Worm (Caenorhabditis elegans) whole organism, midembryonic: ENCODE results near the gene cpt-1.

ENCODE experiments used
- cog-1 ChIP-seq: sonication (generic microtip); optimal IDR thresholded peaks from 2 replicates; lab custom pipeline; 2016; ENCODE audit warnings: missing genetic modification characterization, missing compliant biosample characterization
- flt-1 ChIP-seq: fragments of 200-800 bp; sonication (Bioruptor generic); IDR thresholded peaks from 2 replicates; pipeline ENCODE4 v1.3.6; 2022; ENCODE audit warnings: missing genetic modification characterization, missing compliant biosample characterization
- med-1 ChIP-seq: sonication (generic microtip); optimal IDR thresholded peaks from 2 replicates; lab custom pipeline; 2017; ENCODE audit warnings: missing genetic modification characterization, mild to moderate bottlenecking, missing compliant biosample characterization, antibody characterized with exemption, missing genetic modification reagents; ENCODE audit not compliant: insufficient read depth
- ztf-23 ChIP-seq: fragments of 200-800 bp; sonication (Bioruptor generic); IDR thresholded peaks from 2 replicates; pipeline ENCODE4 v1.3.6; 2022; ENCODE audit warnings: missing genetic modification reagents, missing genetic modification characterization, missing compliant biosample characterization
- ztf-29 ChIP-seq: fragments of 200-800 bp; sonication (Bioruptor generic); IDR thresholded peaks from 2 replicates; pipeline ENCODE4 v1.3.6; 2022; ENCODE audit warnings: missing genetic modification reagents, missing genetic modification characterization, missing compliant biosample characterization

ce11 chrII:12823437-12823836 is 27.2 kb upstream of the cpt-1 start, which contains the start of gene Y46G5A.36:
- TF ChIP-seq flt-1 (GFP tag; lab: Robert Waterston, UW) (no peak), ztf-23 (GFP tag; lab: Robert Waterston, UW) (no peak), ztf-29 (GFP tag; lab: Robert Waterston, UW) (no peak), med-1 (GFP tag; lab: Kevin White, UChicago) (no peak), cog-1 (tag; lab: Kevin White, UChicago) (no peak)
